Worm (Caenorhabditis elegans): ENCODE results near the gene nlp-33.
"Not testable (repeated sequence)": the region's sequence is repeated elsewhere in the genome, so short reads cannot be mapped to it uniquely, and the experiment has no call there.

nlp-33 gene

DNA sequence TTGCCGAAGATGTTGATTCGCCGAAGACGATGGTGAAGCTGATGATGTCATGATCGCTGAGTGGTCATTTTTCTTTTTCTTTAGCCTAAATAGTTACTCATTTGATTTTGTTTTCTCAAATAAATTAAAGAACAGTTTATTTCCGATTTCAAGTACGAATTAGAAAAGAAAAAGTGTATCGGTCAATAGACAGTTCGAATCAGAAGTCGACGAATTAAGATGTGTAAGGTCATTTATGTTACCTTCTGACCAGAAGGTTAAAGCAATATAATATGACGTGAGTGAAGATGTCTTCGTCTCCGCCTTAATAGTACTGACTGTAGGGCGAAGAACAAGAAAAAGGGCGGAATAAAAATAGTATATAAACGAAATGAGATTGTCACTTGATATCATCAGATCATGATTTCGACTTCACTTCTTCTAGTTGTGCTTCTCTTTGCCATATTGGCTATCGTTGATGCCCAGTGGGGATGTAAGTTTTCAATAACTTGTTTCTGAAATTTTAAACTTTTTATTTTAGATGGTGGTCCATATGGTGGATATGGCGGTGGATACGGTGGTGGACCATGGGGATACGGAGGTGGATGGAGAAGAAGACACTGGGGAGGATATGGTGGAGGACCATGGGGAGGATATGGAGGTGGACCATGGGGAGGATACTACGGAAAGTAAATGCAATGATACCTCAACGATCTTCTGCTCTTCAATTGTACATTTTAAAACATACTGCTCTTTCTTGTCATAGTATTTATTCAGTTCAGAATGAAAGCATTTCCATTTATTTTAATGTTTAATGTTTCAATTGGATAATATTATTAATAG, at the start of gene nlp-33, which contains the start of gene T19C4.24:
Gene nlp-33 (plus strand): TSS at position 389 of the 822 bp plus-strand sequence.
Gene T19C4.24 (minus strand): TSS at position 51 of the 822 bp plus-strand sequence.
- TF ChIP-seq ceh-13 (GFP tag; optimal IDR thresholded peaks at IDR 0.05) (no peak), hnd-1 (tag; optimal IDR thresholded peaks at IDR 0.05) (no peak), hmbx-1 (tag; optimal IDR thresholded peaks at IDR 0.05) (no peak), tbx-11 (GFP tag; IDR thresholded peaks at IDR 0.05) (no peak), F13C5.2 (tag; optimal IDR thresholded peaks at IDR 0.05) (no peak), pes-1 (GFP tag; IDR thresholded peaks at IDR 0.05) (no peak), B0310.2 (tag; optimal IDR thresholded peaks at IDR 0.05) (no peak), scrt-1 (GFP tag; IDR thresholded peaks at IDR 0.05) (no peak), flt-1 (GFP tag; IDR thresholded peaks at IDR 0.05) (no peak), tra-4 (tag; optimal IDR thresholded peaks at IDR 0.05) (no peak), tbx-37 (GFP tag; conservative IDR thresholded peaks at IDR 0.05) (no peak), ceh-36 (tag; optimal IDR thresholded peaks at IDR 0.05) (no peak), sea-1 (GFP tag; conservative IDR thresholded peaks at IDR 0.05) (no peak), aly-1 (tag; optimal IDR thresholded peaks at IDR 0.05) (no peak), ama-1 (optimal IDR thresholded peaks at IDR 0.05) (no peak), ets-7 (tag; optimal IDR thresholded peaks at IDR 0.05) (no peak), hmg-4 (GFP tag; optimal IDR thresholded peaks at IDR 0.05) (no peak)

ce11 chrV:11098599-11098998, 48.5 kb upstream of the nlp-33 start, which contains the start of gene cdkl-1:
cdkl-1 (plus strand) TSS chrV:11098899.
- TF ChIP-seq ama-1 (optimal IDR thresholded peaks at IDR 0.05) (no peak), B0310.2 (tag; optimal IDR thresholded peaks at IDR 0.05) (no peak), tbx-11 (GFP tag; IDR thresholded peaks at IDR 0.05) (no peak), aly-1 (tag; optimal IDR thresholded peaks at IDR 0.05) (no peak), hmg-4 (GFP tag; optimal IDR thresholded peaks at IDR 0.05) (no peak), tbx-37 (GFP tag; conservative IDR thresholded peaks at IDR 0.05) (no peak), F13C5.2 (tag; optimal IDR thresholded peaks at IDR 0.05) (no peak), flt-1 (GFP tag; IDR thresholded peaks at IDR 0.05) (no peak), ceh-13 (GFP tag; optimal IDR thresholded peaks at IDR 0.05) (no peak), scrt-1 (GFP tag; IDR thresholded peaks at IDR 0.05) (no peak), ets-7 (tag; optimal IDR thresholded peaks at IDR 0.05) (no peak), hnd-1 (tag; optimal IDR thresholded peaks at IDR 0.05) (no peak), hmbx-1 (tag; optimal IDR thresholded peaks at IDR 0.05) (no peak), ceh-36 (tag; optimal IDR thresholded peaks at IDR 0.05) (no peak), pes-1 (GFP tag; IDR thresholded peaks at IDR 0.05) (no peak), tra-4 (tag; optimal IDR thresholded peaks at IDR 0.05) (no peak)

DNA sequence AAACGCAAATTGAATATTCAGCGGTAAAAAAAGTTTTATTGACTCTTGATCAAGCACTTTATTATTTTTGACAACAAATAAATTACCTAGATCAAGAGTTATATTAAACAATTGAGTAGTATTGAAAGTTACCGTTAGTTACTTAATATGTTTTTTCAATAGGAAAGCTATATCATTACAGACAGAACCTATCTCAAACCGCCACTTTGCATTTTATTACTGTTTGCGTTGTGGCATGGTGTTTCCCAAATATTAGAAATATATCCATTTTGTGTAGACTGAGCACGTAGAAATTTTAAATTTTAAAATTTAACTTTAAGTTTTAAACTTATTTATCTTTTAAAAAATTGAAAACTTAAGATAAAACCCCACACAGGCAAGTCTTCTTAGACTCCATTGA, 42.7 kb upstream of the nlp-33 start:
- TF ChIP-seq tra-4 (tag; optimal IDR thresholded peaks at IDR 0.05) (no peak), scrt-1 (GFP tag; IDR thresholded peaks at IDR 0.05) (no peak)

- TF ChIP-seq ceh-13 (GFP tag; optimal IDR thresholded peaks at IDR 0.05); sea-1 (GFP tag; conservative IDR thresholded peaks at IDR 0.05); aly-1 (tag; optimal IDR thresholded peaks at IDR 0.05): not testable (repeated sequence)
These were observed 37.5 kb upstream of the nlp-33 start, which contains the start of gene Y42A5A.5 for ce11 chrV:11109647-11110046. Y42A5A.5 (minus strand) TSS chrV:11109747.

DNA sequence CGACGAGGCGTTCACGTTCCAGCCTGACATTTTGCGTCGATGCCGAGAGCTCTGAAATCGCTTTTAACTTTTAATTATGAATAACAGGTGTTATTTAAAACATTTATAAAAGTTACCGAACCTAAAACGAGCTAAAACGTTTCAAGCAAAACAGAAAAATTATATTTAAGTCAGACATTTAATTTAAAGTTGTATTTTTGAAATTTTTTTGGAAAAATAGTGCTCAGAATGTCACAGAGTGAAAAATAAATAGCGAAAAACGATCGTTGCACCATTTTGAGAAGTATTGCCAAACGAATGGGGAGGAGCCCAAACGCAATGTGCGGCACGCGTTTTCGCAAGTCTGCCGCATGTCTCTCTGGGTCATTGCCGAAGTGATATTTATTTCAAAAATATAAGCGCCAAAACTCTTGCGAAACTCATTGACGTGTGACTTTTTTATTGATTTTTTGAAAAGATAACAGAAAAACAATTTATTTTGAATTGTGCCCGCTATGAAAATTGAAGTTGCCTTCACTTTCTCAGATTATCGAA, 34.0 kb upstream of the nlp-33 start, which contains the start of gene erfa-3:
Gene erfa-3 (minus strand): TSS at position 51 of the 534 bp plus-strand sequence.
- peak; percentile 55 for TF ChIP-seq hnd-1 (tag; optimal IDR thresholded peaks at IDR 0.05)
- TF ChIP-seq ceh-13 (GFP tag; optimal IDR thresholded peaks at IDR 0.05): peak; percentile 60
- peak; percentile 61; the same call in 1 of the 2 replicates for TF ChIP-seq tbx-37 (GFP tag; conservative IDR thresholded peaks at IDR 0.05)
- TF ChIP-seq B0310.2 (tag; optimal IDR thresholded peaks at IDR 0.05): no peak
- TF ChIP-seq ets-7 (tag; optimal IDR thresholded peaks at IDR 0.05): peak; percentile 53
- TF ChIP-seq hmg-4 (GFP tag; optimal IDR thresholded peaks at IDR 0.05): peak; percentile 56
- peak; percentile 70; the same call in 1 of the 2 replicates for TF ChIP-seq sea-1 (GFP tag; conservative IDR thresholded peaks at IDR 0.05)
- no peak for TF ChIP-seq pes-1 (GFP tag; IDR thresholded peaks at IDR 0.05)
- TF ChIP-seq ceh-36 (tag; optimal IDR thresholded peaks at IDR 0.05): peak; percentile 51
- TF ChIP-seq scrt-1 (GFP tag; IDR thresholded peaks at IDR 0.05): peak; percentile 51; the same call in 1 of the 2 replicates
- peak; percentile 74; the same call in 1 of the 2 replicates for TF ChIP-seq tbx-11 (GFP tag; IDR thresholded peaks at IDR 0.05)
- TF ChIP-seq hmbx-1 (tag; optimal IDR thresholded peaks at IDR 0.05): peak; percentile 48
- TF ChIP-seq flt-1 (GFP tag; IDR thresholded peaks at IDR 0.05): peak; percentile 49; the same call in 1 of the 2 replicates
- TF ChIP-seq F13C5.2 (tag; optimal IDR thresholded peaks at IDR 0.05): peak; percentile 91
- peak; percentile 76 for TF ChIP-seq aly-1 (tag; optimal IDR thresholded peaks at IDR 0.05)
- peak; percentile 62 for TF ChIP-seq tra-4 (tag; optimal IDR thresholded peaks at IDR 0.05)
- TF ChIP-seq ama-1 (optimal IDR thresholded peaks at IDR 0.05): no peak

ce11 chrV:11113607-11114006, 33.5 kb upstream of the nlp-33 start, which contains the start of gene math-33:
math-33 (plus strand) TSS chrV:11113907.
- TF ChIP-seq tra-4 (tag; optimal IDR thresholded peaks at IDR 0.05) (no peak), ama-1 (optimal IDR thresholded peaks at IDR 0.05) (no peak), F13C5.2 (tag; optimal IDR thresholded peaks at IDR 0.05) (no peak), ceh-13 (GFP tag; optimal IDR thresholded peaks at IDR 0.05) (no peak), flt-1 (GFP tag; IDR thresholded peaks at IDR 0.05) (no peak), hmbx-1 (tag; optimal IDR thresholded peaks at IDR 0.05) (no peak), ceh-36 (tag; optimal IDR thresholded peaks at IDR 0.05) (no peak), aly-1 (tag; optimal IDR thresholded peaks at IDR 0.05) (no peak), scrt-1 (GFP tag; IDR thresholded peaks at IDR 0.05) (no peak), ets-7 (tag; optimal IDR thresholded peaks at IDR 0.05) (no peak), pes-1 (GFP tag; IDR thresholded peaks at IDR 0.05) (no peak), hnd-1 (tag; optimal IDR thresholded peaks at IDR 0.05) (no peak), tbx-37 (GFP tag; conservative IDR thresholded peaks at IDR 0.05) (no peak), sea-1 (GFP tag; conservative IDR thresholded peaks at IDR 0.05) (no peak), B0310.2 (tag; optimal IDR thresholded peaks at IDR 0.05) (no peak), hmg-4 (GFP tag; optimal IDR thresholded peaks at IDR 0.05) (no peak)
